7 worm cellular contexts compared by ENCODE assay signal in genomic region chrIV:5561497-5562155, ce11.
A peak's percentile ranks its signal among the peaks of the same experiment; 100 is the strongest.
TF ChIP-seq lines count a peak whose summit lies in the region.

No protein-coding gene starts in this region.

TF ChIP-seq in whole organism, L1 larva, 84 proteins besides CTCF, POLR2A, EP300 and RAD21 (continues in another document):
- peak; percentile 85 for TF ChIP-seq grh-1 (GFP tag; IDR thresholded peaks at IDR 0.05; lab: Robert Waterston, UW)
- no peak for TF ChIP-seq zip-4 (GFP tag; optimal IDR thresholded peaks at IDR 0.05; lab: Kevin White, UChicago)
- TF ChIP-seq efl-3 (GFP tag; optimal IDR thresholded peaks at IDR 0.05; lab: Kevin White, UChicago): no peak
- TF ChIP-seq mdl-1 (tag; optimal IDR thresholded peaks at IDR 0.05; lab: Kevin White, UChicago): no peak
- TF ChIP-seq Y116A8C.19 (tag; optimal IDR thresholded peaks at IDR 0.05; lab: Kevin White, UChicago; ENCODE audit: borderline replicate concordance): no peak
- TF ChIP-seq vab-15 (tag; optimal IDR thresholded peaks at IDR 0.05; lab: Kevin White, UChicago): no peak
- TF ChIP-seq lsy-2 (tag; optimal IDR thresholded peaks at IDR 0.05; lab: Kevin White, UChicago): peak; percentile 46 to 51
- peak in 1 of 6 experiments; percentile 8 for TF ChIP-seq elt-3 (tag; optimal IDR thresholded peaks at IDR 0.05; lab: Kevin White, UChicago)
- peak; percentile 54 for TF ChIP-seq nhr-19 (GFP tag; conservative IDR thresholded peaks at IDR 0.05; lab: Robert Waterston, UW)
- TF ChIP-seq zag-1 (tag; optimal IDR thresholded peaks at IDR 0.05; lab: Kevin White, UChicago): no peak
- TF ChIP-seq rnt-1 (tag; optimal IDR thresholded peaks at IDR 0.05; lab: Kevin White, UChicago): peak; percentile 17
- TF ChIP-seq fkh-4 (tag; optimal IDR thresholded peaks at IDR 0.05; lab: Kevin White, UChicago; ENCODE audit: borderline replicate concordance): no peak

TF ChIP-seq in whole organism, L2 larva, 48 proteins besides CTCF, POLR2A, EP300 and RAD21 (continues in another document):
- TF ChIP-seq blmp-1 (tag; optimal IDR thresholded peaks at IDR 0.05; lab: Kevin White, UChicago; ENCODE audit: insufficient read depth) (peak; percentile 64), F13H6.1 (tag; optimal IDR thresholded peaks at IDR 0.05; lab: Kevin White, UChicago) (peak; percentile 71), C34F6.9 (tag; optimal IDR thresholded peaks at IDR 0.05; lab: Kevin White, UChicago) (peak; percentile 26), mdl-1 (tag; optimal IDR thresholded peaks at IDR 0.05; lab: Kevin White, UChicago) (no peak), sem-4 (tag; optimal IDR thresholded peaks at IDR 0.05; lab: Kevin White, UChicago) (peak; percentile 55), unc-39 (tag; optimal IDR thresholded peaks at IDR 0.05; lab: Kevin White, UChicago) (no peak), crh-2 (tag; optimal IDR thresholded peaks at IDR 0.05; lab: Kevin White, UChicago) (peak; percentile 31), lin-13 (GFP tag; optimal IDR thresholded peaks at IDR 0.05; lab: Kevin White, UChicago) (peak; percentile 34), alr-1 (tag; optimal IDR thresholded peaks at IDR 0.05; lab: Kevin White, UChicago) (no peak), nhr-25 (tag; optimal IDR thresholded peaks at IDR 0.05; lab: Kevin White, UChicago) (peak; percentile 91), egl-27 (tag; optimal IDR thresholded peaks at IDR 0.05; lab: Kevin White, UChicago) (peak; percentile 41), nhr-129 (tag; optimal IDR thresholded peaks at IDR 0.05; lab: Kevin White, UChicago) (peak; percentile 55), nhr-10 (tag; optimal IDR thresholded peaks at IDR 0.05; lab: Kevin White, UChicago) (no peak)

TF ChIP-seq in whole organism, L3 larva, 47 proteins besides CTCF, POLR2A, EP300 and RAD21 (continues in another document):
- TF ChIP-seq ZK546.5 (tag; optimal IDR thresholded peaks at IDR 0.05; lab: Kevin White, UChicago): no peak
- peak; percentile 21 for TF ChIP-seq nfya-1 (tag; optimal IDR thresholded peaks at IDR 0.05; lab: Kevin White, UChicago; ENCODE audit: insufficient read depth)
- TF ChIP-seq lin-15B (tag; optimal IDR thresholded peaks at IDR 0.05; lab: Kevin White, UChicago): no peak
- TF ChIP-seq jun-1 (tag; optimal IDR thresholded peaks at IDR 0.05; lab: Kevin White, UChicago): no peak
- peak; percentile 80 for TF ChIP-seq ama-1 (optimal IDR thresholded peaks at IDR 0.05; lab: Kevin White, UChicago)
- TF ChIP-seq nhr-77 (tag; optimal IDR thresholded peaks at IDR 0.05; lab: Kevin White, UChicago): no peak
- TF ChIP-seq nhr-25 (tag; optimal IDR thresholded peaks at IDR 0.05; lab: Kevin White, UChicago): peak; percentile 88
- TF ChIP-seq elt-1 (tag; optimal IDR thresholded peaks at IDR 0.05; lab: Kevin White, UChicago): no peak
- TF ChIP-seq mml-1 (tag; optimal IDR thresholded peaks at IDR 0.05; lab: Kevin White, UChicago): no peak
- no peak for TF ChIP-seq pqm-1 (tag; optimal IDR thresholded peaks at IDR 0.05; lab: Kevin White, UChicago)
- no peak for TF ChIP-seq egl-5 (tag; optimal IDR thresholded peaks at IDR 0.05; lab: Kevin White, UChicago)
- TF ChIP-seq nhr-11 (tag; optimal IDR thresholded peaks at IDR 0.05; lab: Kevin White, UChicago): no peak
- no peak for TF ChIP-seq eor-1 (tag; optimal IDR thresholded peaks at IDR 0.05; lab: Kevin White, UChicago)
- no peak for TF ChIP-seq elt-2 (tag; optimal IDR thresholded peaks at IDR 0.05; lab: Kevin White, UChicago)

TF ChIP-seq in whole organism, L4 larva, 104 proteins besides CTCF, POLR2A, EP300 and RAD21:
- TF ChIP-seq mep-1 (tag; optimal IDR thresholded peaks at IDR 0.05; lab: Kevin White, UChicago): peak; percentile 51
- no peak for TF ChIP-seq daf-8 (GFP tag; IDR thresholded peaks at IDR 0.05; lab: Robert Waterston, UW)
- peak; percentile 68 for TF ChIP-seq nhr-25 (tag; optimal IDR thresholded peaks at IDR 0.05; lab: Kevin White, UChicago; ENCODE audit: borderline replicate concordance, insufficient read depth)
- TF ChIP-seq egl-43 (GFP tag; IDR thresholded peaks at IDR 0.05; lab: Robert Waterston, UW): no peak
- no peak for TF ChIP-seq nhr-11 (tag; optimal IDR thresholded peaks at IDR 0.05; lab: Kevin White, UChicago)
- no peak for TF ChIP-seq mdt-29 (GFP tag; IDR thresholded peaks at IDR 0.05; lab: Robert Waterston, UW)
- no peak for TF ChIP-seq snpc-4 (tag; optimal IDR thresholded peaks at IDR 0.05; lab: Kevin White, UChicago)
- peak in 1 of 2 experiments; percentile 19 for TF ChIP-seq lsy-2 (tag; optimal IDR thresholded peaks at IDR 0.05; lab: Kevin White, UChicago)
- no peak for TF ChIP-seq nhr-28 (tag; optimal IDR thresholded peaks at IDR 0.05; lab: Kevin White, UChicago)
- TF ChIP-seq Y48G9A.11 (GFP tag; IDR thresholded peaks at IDR 0.05; lab: Robert Waterston, UW): no peak
- peak; percentile 68 for TF ChIP-seq ama-1 (optimal IDR thresholded peaks at IDR 0.05; lab: Kevin White, UChicago)
- TF ChIP-seq nhr-76 (tag; optimal IDR thresholded peaks at IDR 0.05; lab: Kevin White, UChicago): no peak
TF ChIP-seq in whole organism, L4 larva: peak in this region for 4.

TF ChIP-seq in whole organism, late embryonic, 69 proteins besides CTCF, POLR2A, EP300 and RAD21 (continues in another document):
- TF ChIP-seq elt-4 (tag; optimal IDR thresholded peaks at IDR 0.05; lab: Kevin White, UChicago): no peak
- TF ChIP-seq ceh-34 (tag; optimal IDR thresholded peaks at IDR 0.05; lab: Kevin White, UChicago): no peak
- no peak for TF ChIP-seq pha-4 (tag; optimal IDR thresholded peaks at IDR 0.05; lab: Kevin White, UChicago)
- no peak for TF ChIP-seq ceh-24 (tag; optimal IDR thresholded peaks at IDR 0.05; lab: Kevin White, UChicago)
- no peak for TF ChIP-seq sdc-2 (tag; optimal IDR thresholded peaks at IDR 0.05; lab: Kevin White, UChicago)
- TF ChIP-seq ceh-48 (tag; optimal IDR thresholded peaks at IDR 0.05; lab: Kevin White, UChicago): no peak
- no peak for TF ChIP-seq ceh-22 (tag; optimal IDR thresholded peaks at IDR 0.05; lab: Kevin White, UChicago)
- TF ChIP-seq ceh-6 (GFP tag; optimal IDR thresholded peaks at IDR 0.05; lab: Kevin White, UChicago): no peak
- TF ChIP-seq ref-2 (tag; optimal IDR thresholded peaks at IDR 0.05; lab: Kevin White, UChicago): peak; percentile 63
- TF ChIP-seq npax-4 (tag; optimal IDR thresholded peaks at IDR 0.05; lab: Kevin White, UChicago): no peak
- TF ChIP-seq ceh-31 (tag; optimal IDR thresholded peaks at IDR 0.05; lab: Kevin White, UChicago): peak; percentile 36
- TF ChIP-seq K02D7.2 (tag; optimal IDR thresholded peaks at IDR 0.05; lab: Kevin White, UChicago): no peak
- TF ChIP-seq ama-1 (optimal IDR thresholded peaks at IDR 0.05; lab: Kevin White, UChicago): peak; percentile 59
- peak; percentile 39 for TF ChIP-seq nfya-1 (tag; optimal IDR thresholded peaks at IDR 0.05; lab: Kevin White, UChicago)
- no peak for TF ChIP-seq pros-1 (tag; optimal IDR thresholded peaks at IDR 0.05; lab: Kevin White, UChicago)
- no peak for TF ChIP-seq ceh-18 (tag; optimal IDR thresholded peaks at IDR 0.05; lab: Kevin White, UChicago)
- no peak for TF ChIP-seq ztf-16 (tag; optimal IDR thresholded peaks at IDR 0.05; lab: Kevin White, UChicago)

TF ChIP-seq in whole organism, mixed stage, embryonic, 35 proteins besides CTCF, POLR2A, EP300 and RAD21:
- TF ChIP-seq mls-2 (tag; optimal IDR thresholded peaks at IDR 0.05; lab: Kevin White, UChicago) (peak; percentile 29), unc-62 (GFP tag; optimal IDR thresholded peaks at IDR 0.05; lab: Kevin White, UChicago) (no peak), ham-2 (GFP tag; optimal IDR thresholded peaks at IDR 0.05; lab: Kevin White, UChicago) (peak; percentile 10), nhr-2 (tag; optimal IDR thresholded peaks at IDR 0.05; lab: Kevin White, UChicago) (no peak)

TF ChIP-seq in whole organism, young adult, 124 proteins besides CTCF, POLR2A, EP300 and RAD21:
- TF ChIP-seq Y79H2A.3 (GFP tag; conservative IDR thresholded peaks at IDR 0.05; lab: Robert Waterston, UW) (no peak), ztf-22 (GFP tag; optimal IDR thresholded peaks at IDR 0.05; lab: Kevin White, UChicago) (no peak), ceh-27 (GFP tag; optimal IDR thresholded peaks at IDR 0.05; lab: Kevin White, UChicago) (peak; percentile 2), ztf-28 (GFP tag; IDR thresholded peaks at IDR 0.05; lab: Robert Waterston, UW) (no peak)
